Worm (Caenorhabditis elegans): ENCODE measurements around the gene acl-2.

The acl-2 gene

DNA sequence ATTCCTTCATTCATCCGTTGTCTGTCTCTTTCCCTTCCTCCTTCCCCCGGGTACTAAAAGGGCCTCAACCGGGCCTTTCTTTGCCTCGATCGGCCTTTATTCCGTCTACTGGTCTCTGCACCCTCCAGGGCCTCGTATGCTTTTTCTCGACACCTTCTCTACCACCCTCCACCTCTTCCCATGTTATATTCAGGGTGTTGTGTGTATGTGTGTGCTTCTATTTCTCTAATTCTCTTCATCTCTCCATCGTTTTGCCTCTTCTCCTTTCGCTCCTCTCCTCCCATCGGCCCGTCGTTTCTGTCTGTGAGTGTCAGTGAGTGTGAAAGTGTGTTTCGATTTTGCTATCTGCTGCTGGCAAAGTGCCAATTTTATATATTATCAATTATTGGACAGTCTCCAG is 8.9 kb upstream of the acl-2 start (continued):
- TF ChIP-seq lin-13 (GFP tag; optimal IDR thresholded peaks at IDR 0.05) = peak; percentile 70
- TF ChIP-seq attf-4 (tag; optimal IDR thresholded peaks at IDR 0.05) = no peak
- no peak for TF ChIP-seq nhr-237 (tag; optimal IDR thresholded peaks at IDR 0.05)
- no peak for TF ChIP-seq F49E8.2 (tag; optimal IDR thresholded peaks at IDR 0.05; ENCODE audit: borderline replicate concordance)
- no peak for TF ChIP-seq lin-15B (tag; optimal IDR thresholded peaks at IDR 0.05)
- no peak for TF ChIP-seq ceh-28 (tag; optimal IDR thresholded peaks at IDR 0.05)

ce11 chrV:10037040-10037439 is 6.1 kb upstream of the acl-2 start, which contains the start of gene F57A8.1:
F57A8.1 (plus strand) TSS chrV:10037340.
- TF ChIP-seq unc-62 (GFP tag; optimal IDR thresholded peaks at IDR 0.05 in 1 of 2) (no peak), unc-62 (tag; optimal IDR thresholded peaks at IDR 0.05) (no peak), lin-29 (GFP tag; IDR thresholded peaks at IDR 0.05) (no peak), ceh-32 (tag; optimal IDR thresholded peaks at IDR 0.05; ENCODE audit: poor library complexity) (no peak)

ce11 chrV:10036275-10036674 is 5.4 kb upstream of the acl-2 start, which contains the start of gene T06E8.2:
T06E8.2 (minus strand) TSS chrV:10036413.
- TF ChIP-seq hlh-30 (tag; optimal IDR thresholded peaks at IDR 0.05; ENCODE audit: insufficient read depth) (peak; percentile 82), egl-43 (GFP tag; IDR thresholded peaks at IDR 0.05) (no peak), saeg-2 (GFP tag; IDR thresholded peaks at IDR 0.05) (0 out of 2 replicates have a peak, but pooled peaks have one; percentile 53), mdt-29 (GFP tag; IDR thresholded peaks at IDR 0.05) (no peak), ama-1 (optimal IDR thresholded peaks at IDR 0.05) (no peak), lin-39 (tag; optimal IDR thresholded peaks at IDR 0.05) (no peak), rbr-2 (tag; optimal IDR thresholded peaks at IDR 0.05) (peak; percentile 26), zfp-2 (tag; optimal IDR thresholded peaks at IDR 0.05) (no peak), mxl-3 (GFP tag; optimal IDR thresholded peaks at IDR 0.05) (peak; percentile 79), gei-8 (GFP tag; optimal IDR thresholded peaks at IDR 0.05) (no peak), nhr-11 (tag; optimal IDR thresholded peaks at IDR 0.05) (peak; percentile 43), nhr-6 (tag; optimal IDR thresholded peaks at IDR 0.05) (peak; percentile 72), dve-1 (tag; optimal IDR thresholded peaks at IDR 0.05; ENCODE audit: insufficient read depth) (peak; percentile 69), mep-1 (tag; optimal IDR thresholded peaks at IDR 0.05) (peak; percentile 64), ceh-82 (tag; optimal IDR thresholded peaks at IDR 0.05) (no peak), tra-1 (GFP tag; IDR thresholded peaks at IDR 0.05) (0 out of 2 replicates have a peak, but pooled peaks have one; percentile 45), hlh-11 (tag; optimal IDR thresholded peaks at IDR 0.05) (peak; percentile 76), aha-1 (tag) (peak; percentile 35), nhr-28 (tag; optimal IDR thresholded peaks at IDR 0.05) (peak; percentile 47), mes-2 (tag; optimal IDR thresholded peaks at IDR 0.05; ENCODE audit: poor library complexity, severe bottlenecking) (peak; percentile 30), lsy-2 (tag; optimal IDR thresholded peaks at IDR 0.05) (peak in 1 of 2 experiments; percentile 54), spr-3 (GFP tag; optimal IDR thresholded peaks at IDR 0.05) (no peak), mdl-1 (tag; optimal IDR thresholded peaks at IDR 0.05) (peak in 1 of 2 experiments; percentile 69), hmg-1.1 (GFP tag; IDR thresholded peaks at IDR 0.05) (peak; percentile 27; the same call in 1 of the 2 replicates), nhr-48 (tag; optimal IDR thresholded peaks at IDR 0.05) (peak; percentile 14), ceh-20 (GFP tag; IDR thresholded peaks at IDR 0.05) (0 out of 2 replicates have a peak, but pooled peaks have one; percentile 27), dmd-8 (GFP tag; IDR thresholded peaks at IDR 0.05) (no peak), daf-16 (GFP tag; optimal IDR thresholded peaks at IDR 0.05) (peak in 1 of 2 experiments; percentile 43), daf-16 (tag; optimal IDR thresholded peaks at IDR 0.05) (peak; percentile 39), duxl-1 (tag; optimal IDR thresholded peaks at IDR 0.05; ENCODE audit: poor library complexity) (no peak), T26A8.4 (GFP tag; IDR thresholded peaks at IDR 0.05) (0 out of 2 replicates have a peak, but pooled peaks have one; percentile 24), R02D3.7 (tag; optimal IDR thresholded peaks at IDR 0.05) (no peak), dmd-6 (GFP tag; IDR thresholded peaks at IDR 0.05) (peak; percentile 54), madf-9 (GFP tag; conservative IDR thresholded peaks at IDR 0.05) (0 out of 2 replicates have a peak, but pooled peaks have one; percentile 31), Y75B8A.6 (GFP tag; IDR thresholded peaks at IDR 0.05) (no peak), dpl-1 (GFP tag; optimal IDR thresholded peaks at IDR 0.05) (peak; percentile 16), nhr-41 (GFP tag; IDR thresholded peaks at IDR 0.05) (no peak), sdz-12 (GFP tag; optimal IDR thresholded peaks at IDR 0.05) (no peak)

Measured in whole organism, L4 larva.